ENCODE assay signal across 1 fruit fly cellular context in the genomic region with DNA sequence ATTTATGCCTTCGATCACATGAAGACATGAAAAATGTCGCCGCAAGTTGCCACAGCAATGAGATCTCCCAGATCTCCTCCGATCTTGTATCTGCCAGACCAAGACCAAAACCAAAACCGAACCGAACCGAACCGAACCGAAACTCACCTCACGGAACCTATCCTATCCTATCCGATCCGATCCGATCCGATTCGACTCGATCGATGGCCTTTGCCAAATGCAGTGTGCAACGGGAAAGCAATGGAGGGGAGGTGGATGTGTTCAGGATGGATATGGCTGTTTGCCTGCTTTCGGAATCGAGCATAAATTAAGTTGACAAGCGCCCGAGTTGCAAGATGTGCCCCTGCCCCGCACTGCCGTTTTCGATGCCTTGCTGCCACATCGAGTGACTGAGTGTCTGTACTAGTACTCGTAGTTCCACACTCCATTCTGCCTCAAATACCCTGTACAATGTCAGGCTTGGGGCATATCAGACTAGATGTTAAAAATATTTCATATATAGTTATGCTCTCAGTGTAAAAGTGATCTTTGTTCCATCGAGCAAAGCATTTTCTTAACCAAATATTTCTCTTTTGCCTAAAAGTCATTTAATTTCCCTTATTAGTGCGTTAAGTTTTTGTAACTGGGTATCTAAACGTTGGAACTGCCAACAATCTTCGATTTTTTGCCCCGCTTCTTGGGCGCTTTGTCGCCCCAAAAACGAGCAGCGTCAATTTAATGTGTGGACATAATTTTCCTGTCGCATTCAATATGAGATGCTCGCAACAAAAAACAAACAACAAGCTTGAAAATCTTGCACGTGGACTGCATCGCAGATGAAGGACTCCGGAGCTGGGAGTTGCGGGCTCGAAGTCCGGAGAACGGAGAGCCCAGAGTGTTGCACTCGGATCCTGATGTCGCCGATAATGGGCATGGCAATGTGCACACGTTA.
TF ChIP-seq lines count a peak whose summit lies in the region.

No protein-coding gene starts in this region.

TF ChIP-seq in whole organism, embryonic, 481 proteins besides CTCF, POLR2A, EP300 and RAD21 (continued from another document and continues in another):
- TF ChIP-seq pan (optimal IDR thresholded peaks at IDR 0.05; lab: Kevin White, UChicago) (peak in 1 of 2 experiments; percentile 65), pan (GFP tag; optimal IDR thresholded peaks at IDR 0.05 in 1 of 2, IDR thresholded peaks at IDR 0.05 in 1 of 2) (peak; percentile 42 to 46), CG34422 (GFP tag; IDR thresholded peaks at IDR 0.05; lab: Robert Waterston, UW) (peak; percentile 61; the same call in 2 of the 3 replicates), nom (GFP tag; optimal IDR thresholded peaks at IDR 0.05; lab: Kevin White, UChicago) (peak; percentile 49), CG18262 (tag; optimal IDR thresholded peaks at IDR 0.05; lab: Kevin White, UChicago) (peak; percentile 90), CG14710 (tag; optimal IDR thresholded peaks at IDR 0.05; lab: Kevin White, UChicago) (peak; percentile 80), ac (GFP tag; optimal IDR thresholded peaks at IDR 0.05; lab: Kevin White, UChicago) (peak; percentile 73), nmo (GFP tag; optimal IDR thresholded peaks at IDR 0.05; lab: Kevin White, UChicago) (peak; percentile 94), gce (GFP tag; IDR thresholded peaks at IDR 0.05; lab: Robert Waterston, UW) (peak; percentile 64; the same call in 1 of the 3 replicates), CG7745 (tag; optimal IDR thresholded peaks at IDR 0.05; lab: Kevin White, UChicago) (peak; percentile 3), twi (tag; optimal IDR thresholded peaks at IDR 0.05; lab: Kevin White, UChicago) (peak; percentile 67), caup (GFP tag; optimal IDR thresholded peaks at IDR 0.05; lab: Kevin White, UChicago; ENCODE audit: severe bottlenecking) (peak; percentile 39), crc (GFP tag; optimal IDR thresholded peaks at IDR 0.05; lab: Kevin White, UChicago) (peak; percentile 52), ind (GFP tag; optimal IDR thresholded peaks at IDR 0.05; lab: Kevin White, UChicago) (peak; percentile 52), fd64A (GFP tag; optimal IDR thresholded peaks at IDR 0.05; lab: Kevin White, UChicago) (peak; percentile 21), dm (GFP tag; optimal IDR thresholded peaks at IDR 0.05; lab: Kevin White, UChicago) (peak; percentile 44), lilli (GFP tag; optimal IDR thresholded peaks at IDR 0.05; lab: Kevin White, UChicago) (peak; percentile 71), sqz (GFP tag; optimal IDR thresholded peaks at IDR 0.05; lab: Kevin White, UChicago) (peak; percentile 58), dmrt99B (tag; optimal IDR thresholded peaks at IDR 0.05; lab: Kevin White, UChicago) (peak; percentile 77), Ptx1 (GFP tag; IDR thresholded peaks at IDR 0.05; lab: Robert Waterston, UW) (peak; percentile 84), CG1602 (GFP tag; optimal IDR thresholded peaks at IDR 0.05; lab: Kevin White, UChicago) (peak; percentile 85), CG2889 (GFP tag; IDR thresholded peaks at IDR 0.05; lab: Robert Waterston, UW) (no peak), CG4424 (GFP tag; optimal IDR thresholded peaks at IDR 0.05; lab: Kevin White, UChicago) (peak; percentile 84), CG9876 (GFP tag; optimal IDR thresholded peaks at IDR 0.05; lab: Kevin White, UChicago) (peak; percentile 47), slou (GFP tag; optimal IDR thresholded peaks at IDR 0.05; lab: Kevin White, UChicago) (peak; percentile 71), CG10366 (GFP tag; IDR thresholded peaks at IDR 0.05; lab: Robert Waterston, UW) (peak; percentile 72), CG10209 (GFP tag; optimal IDR thresholded peaks at IDR 0.05; lab: Kevin White, UChicago) (peak; percentile 77), Hr78 (GFP tag; optimal IDR thresholded peaks at IDR 0.05; lab: Kevin White, UChicago) (no peak), repo (GFP tag; optimal IDR thresholded peaks at IDR 0.05; lab: Kevin White, UChicago) (peak; percentile 27), Hmx (GFP tag; optimal IDR thresholded peaks at IDR 0.05; lab: Kevin White, UChicago) (no peak), CG17328 (GFP tag; IDR thresholded peaks at IDR 0.05; lab: Robert Waterston, UW) (peak; percentile 86), CG31388 (GFP tag; optimal IDR thresholded peaks at IDR 0.05; lab: Kevin White, UChicago) (peak; percentile 68), crp (GFP tag; optimal IDR thresholded peaks at IDR 0.05; lab: Kevin White, UChicago) (peak in 1 of 2 experiments; percentile 18), Abd-B (GFP tag; optimal IDR thresholded peaks at IDR 0.05; lab: Kevin White, UChicago) (peak; percentile 83), CG13287 (GFP tag; IDR thresholded peaks at IDR 0.05; lab: Robert Waterston, UW; ENCODE audit: partially characterized antibody) (no peak), Ets97D (GFP tag; optimal IDR thresholded peaks at IDR 0.05; lab: Kevin White, UChicago) (peak; percentile 46), tio (GFP tag; optimal IDR thresholded peaks at IDR 0.05; lab: Kevin White, UChicago) (peak; percentile 82), Xbp1 (GFP tag; optimal IDR thresholded peaks at IDR 0.05; lab: Kevin White, UChicago) (peak; percentile 86), trh (GFP tag; optimal IDR thresholded peaks at IDR 0.05; lab: Kevin White, UChicago) (peak; percentile 59), Ravus (GFP tag; IDR thresholded peaks at IDR 0.05; lab: Robert Waterston, UW) (peak; percentile 15; the same call in 1 of the 2 replicates), CG7372 (GFP tag; IDR thresholded peaks at IDR 0.05; lab: Robert Waterston, UW) (no peak), Hey (tag; optimal IDR thresholded peaks at IDR 0.05; lab: Kevin White, UChicago) (no peak), CG18764 (GFP tag; optimal IDR thresholded peaks at IDR 0.05; lab: Kevin White, UChicago) (peak; percentile 66), gcm (GFP tag; optimal IDR thresholded peaks at IDR 0.05; lab: Kevin White, UChicago) (peak; percentile 77), crol (GFP tag; IDR thresholded peaks at IDR 0.05; lab: Robert Waterston, UW) (peak; percentile 41; the same call in 1 of the 2 replicates), so (GFP tag; IDR thresholded peaks at IDR 0.05; lab: Robert Waterston, UW) (peak; percentile 77), Hr39 (optimal IDR thresholded peaks at IDR 0.05; lab: Kevin White, UChicago) (no peak), sens-2 (GFP tag; IDR thresholded peaks at IDR 0.05; lab: Robert Waterston, UW) (peak; percentile 77), fru (optimal IDR thresholded peaks at IDR 0.05; lab: Kevin White, UChicago) (no peak), Usf (GFP tag; optimal IDR thresholded peaks at IDR 0.05; lab: Kevin White, UChicago) (peak; percentile 71), Mad (GFP tag; optimal IDR thresholded peaks at IDR 0.05; lab: Kevin White, UChicago) (peak; percentile 70), Mrtf (GFP tag; IDR thresholded peaks at IDR 0.05; lab: Robert Waterston, UW) (peak; percentile 68; the same call in 2 of the 3 replicates), CG10321 (GFP tag; IDR thresholded peaks at IDR 0.05; lab: Robert Waterston, UW) (no peak), CG12071 (GFP tag; optimal IDR thresholded peaks at IDR 0.05; lab: Kevin White, UChicago) (peak; percentile 15), Sry-β (GFP tag; optimal IDR thresholded peaks at IDR 0.05; lab: Kevin White, UChicago) (no peak), CG4328 (GFP tag; optimal IDR thresholded peaks at IDR 0.05; lab: Kevin White, UChicago) (no peak), pzg (GFP tag; optimal IDR thresholded peaks at IDR 0.05; lab: Kevin White, UChicago) (no peak), bab2 (GFP tag; optimal IDR thresholded peaks at IDR 0.05; lab: Kevin White, UChicago) (peak; percentile 74), pb (GFP tag; optimal IDR thresholded peaks at IDR 0.05; lab: Kevin White, UChicago) (peak; percentile 51), CG11695 (GFP tag; IDR thresholded peaks at IDR 0.05; lab: Robert Waterston, UW) (peak; percentile 56; the same call in 1 of the 3 replicates), Mes4 (GFP tag; optimal IDR thresholded peaks at IDR 0.05; lab: Kevin White, UChicago) (peak; percentile 74), Ssrp (tag; optimal IDR thresholded peaks at IDR 0.05; lab: Kevin White, UChicago) (peak; percentile 82), tgo (GFP tag; IDR thresholded peaks at IDR 0.05; lab: Robert Waterston, UW) (peak; percentile 77), CG9215 (GFP tag; IDR thresholded peaks at IDR 0.05; lab: Robert Waterston, UW) (peak; percentile 43; the same call in 1 of the 2 replicates), Gsc (GFP tag; IDR thresholded peaks at IDR 0.05; lab: Robert Waterston, UW) (peak; percentile 78), CG15073 (GFP tag; optimal IDR thresholded peaks at IDR 0.05; lab: Kevin White, UChicago) (peak; percentile 50), CG5180 (GFP tag; optimal IDR thresholded peaks at IDR 0.05; lab: Kevin White, UChicago) (no peak), ranshi (GFP tag; IDR thresholded peaks at IDR 0.05; lab: Robert Waterston, UW) (peak; percentile 55; the same call in 1 of the 2 replicates), lab (GFP tag; optimal IDR thresholded peaks at IDR 0.05; lab: Kevin White, UChicago) (peak; percentile 32), eve (GFP tag; optimal IDR thresholded peaks at IDR 0.05; lab: Kevin White, UChicago) (peak in 1 of 2 experiments; percentile 77), CG6654 (GFP tag; optimal IDR thresholded peaks at IDR 0.05; lab: Kevin White, UChicago) (no peak), CG9727 (GFP tag; optimal IDR thresholded peaks at IDR 0.05; lab: Kevin White, UChicago) (peak; percentile 91), CG1832 (GFP tag; optimal IDR thresholded peaks at IDR 0.05; lab: Kevin White, UChicago) (no peak), CG1024 (GFP tag; IDR thresholded peaks at IDR 0.05; lab: Robert Waterston, UW) (peak; percentile 74; the same call in 1 of the 2 replicates), CG10979 (tag; optimal IDR thresholded peaks at IDR 0.05; lab: Kevin White, UChicago) (peak; percentile 91), CG13894 (tag; optimal IDR thresholded peaks at IDR 0.05; lab: Kevin White, UChicago) (no peak), CG8944 (GFP tag; optimal IDR thresholded peaks at IDR 0.05; lab: Kevin White, UChicago) (peak; percentile 79), row (GFP tag; IDR thresholded peaks at IDR 0.05; lab: Robert Waterston, UW) (peak; percentile 88), CG17829 (tag; optimal IDR thresholded peaks at IDR 0.05; lab: Kevin White, UChicago) (peak; percentile 86), exex (tag; optimal IDR thresholded peaks at IDR 0.05; lab: Kevin White, UChicago) (no peak), CG16779 (GFP tag; IDR thresholded peaks at IDR 0.05; lab: Robert Waterston, UW) (no peak), salm (tag; optimal IDR thresholded peaks at IDR 0.05; lab: Kevin White, UChicago) (peak; percentile 54), Max (GFP tag; optimal IDR thresholded peaks at IDR 0.05; lab: Kevin White, UChicago) (peak; percentile 81), bcd (GFP tag; optimal IDR thresholded peaks at IDR 0.05; lab: Kevin White, UChicago) (peak; percentile 77), fd102C (GFP tag; optimal IDR thresholded peaks at IDR 0.05; lab: Kevin White, UChicago) (peak; percentile 51), tll (GFP tag; optimal IDR thresholded peaks at IDR 0.05; lab: Kevin White, UChicago) (no peak), CG8290 (GFP tag; optimal IDR thresholded peaks at IDR 0.05; lab: Kevin White, UChicago) (peak; percentile 80), CG8290 (tag; optimal IDR thresholded peaks at IDR 0.05; lab: Kevin White, UChicago) (peak; percentile 4 to 41), ssp (GFP tag; IDR thresholded peaks at IDR 0.05; lab: Robert Waterston, UW) (peak; percentile 73), CG3065 (GFP tag; optimal IDR thresholded peaks at IDR 0.05; lab: Kevin White, UChicago) (peak; percentile 63), CG4360 (GFP tag; IDR thresholded peaks at IDR 0.05; lab: Robert Waterston, UW) (peak; percentile 50; the same call in 1 of the 2 replicates), CkIIα-i1 (GFP tag; IDR thresholded peaks at IDR 0.05; lab: Robert Waterston, UW) (no peak), CG32767 (GFP tag; IDR thresholded peaks at IDR 0.05; lab: Robert Waterston, UW) (peak; percentile 48; the same call in 1 of the 2 replicates), CG7987 (GFP tag; optimal IDR thresholded peaks at IDR 0.05; lab: Kevin White, UChicago) (no peak), MESR4 (GFP tag; optimal IDR thresholded peaks at IDR 0.05; lab: Kevin White, UChicago) (peak; percentile 3), croc (GFP tag; conservative IDR thresholded peaks at IDR 0.05; lab: Robert Waterston, UW) (peak; percentile 85), HmgZ (tag; optimal IDR thresholded peaks at IDR 0.05; lab: Kevin White, UChicago) (peak; percentile 13), CG7786 (GFP tag; optimal IDR thresholded peaks at IDR 0.05; lab: Kevin White, UChicago) (peak; percentile 69), HLH4C (GFP tag; IDR thresholded peaks at IDR 0.05; lab: Robert Waterston, UW; ENCODE audit: partially characterized antibody) (no peak), sna (GFP tag; IDR thresholded peaks at IDR 0.05; lab: Robert Waterston, UW; ENCODE audit: partially characterized antibody) (no peak), CG11723 (GFP tag; optimal IDR thresholded peaks at IDR 0.05; lab: Kevin White, UChicago) (peak; percentile 61), CG17802 (tag; optimal IDR thresholded peaks at IDR 0.05; lab: Kevin White, UChicago) (peak; percentile 59), CG9817 (tag; optimal IDR thresholded peaks at IDR 0.05; lab: Kevin White, UChicago) (no peak), CG5245 (GFP tag; optimal IDR thresholded peaks at IDR 0.05; lab: Kevin White, UChicago) (peak; percentile 84), CG12744 (GFP tag; optimal IDR thresholded peaks at IDR 0.05; lab: Kevin White, UChicago) (peak; percentile 31), Elba2 (GFP tag; optimal IDR thresholded peaks at IDR 0.05; lab: Kevin White, UChicago) (no peak), CG6813 (GFP tag; optimal IDR thresholded peaks at IDR 0.05; lab: Kevin White, UChicago) (peak; percentile 70), zfh1 (GFP tag; IDR thresholded peaks at IDR 0.05; lab: Robert Waterston, UW) (peak; percentile 89), CG11398 (GFP tag; optimal IDR thresholded peaks at IDR 0.05; lab: Kevin White, UChicago) (peak; percentile 45), CG13624 (GFP tag; optimal IDR thresholded peaks at IDR 0.05; lab: Kevin White, UChicago) (peak; percentile 49), odd (GFP tag; optimal IDR thresholded peaks at IDR 0.05; lab: Kevin White, UChicago) (peak; percentile 52), H2.0 (GFP tag; IDR thresholded peaks at IDR 0.05; lab: Robert Waterston, UW) (peak; percentile 70), disco-r (GFP tag; optimal IDR thresholded peaks at IDR 0.05; lab: Kevin White, UChicago) (peak; percentile 50), ftz-f1 (GFP tag; optimal IDR thresholded peaks at IDR 0.05; lab: Kevin White, UChicago) (no peak), Spps (tag; optimal IDR thresholded peaks at IDR 0.05; lab: Kevin White, UChicago) (peak; percentile 72), CG8924 (tag; optimal IDR thresholded peaks at IDR 0.05; lab: Kevin White, UChicago) (peak; percentile 84), Six4 (GFP tag; optimal IDR thresholded peaks at IDR 0.05; lab: Kevin White, UChicago) (peak; percentile 75), CG1792 (GFP tag; optimal IDR thresholded peaks at IDR 0.05; lab: Kevin White, UChicago) (peak; percentile 63)
